Fruit fly (Drosophila melanogaster): ENCODE measurements around the gene CG15005.

CG15005 gene

dm6 chr3L:4193730-4194649, 10.1 kb downstream of the CG15005 start, which contains the start of gene CG43367 (continued):
- no peak for TF ChIP-seq CG10209 (GFP tag; optimal IDR thresholded peaks at IDR 0.05)
- 0 out of 3 replicates have a peak, but pooled peaks have one; percentile 37 for TF ChIP-seq ci (GFP tag; IDR thresholded peaks at IDR 0.05)
- peak; percentile 0 for TF ChIP-seq CG9797 (GFP tag; optimal IDR thresholded peaks at IDR 0.05)
- no peak for TF ChIP-seq fd96Cb (tag; optimal IDR thresholded peaks at IDR 0.05)
- TF ChIP-seq Lhr (GFP tag; optimal IDR thresholded peaks at IDR 0.05): no peak
- no peak for TF ChIP-seq sqz (GFP tag; optimal IDR thresholded peaks at IDR 0.05)
- TF ChIP-seq tll (GFP tag; optimal IDR thresholded peaks at IDR 0.05): peak in 1 of 2 experiments; percentile 34
- TF ChIP-seq CG34376 (GFP tag; optimal IDR thresholded peaks at IDR 0.05): no peak
- TF ChIP-seq dmrt11E (tag; optimal IDR thresholded peaks at IDR 0.05): no peak
- no peak for TF ChIP-seq scrt (GFP tag; optimal IDR thresholded peaks at IDR 0.05)
- no peak for TF ChIP-seq Ravus (GFP tag; IDR thresholded peaks at IDR 0.05)
- TF ChIP-seq YL-1 (GFP tag; optimal IDR thresholded peaks at IDR 0.05): peak; percentile 45
- TF ChIP-seq az2 (GFP tag; optimal IDR thresholded peaks at IDR 0.05): no peak
- no peak for TF ChIP-seq CG7928 (GFP tag; optimal IDR thresholded peaks at IDR 0.05)
- no peak for TF ChIP-seq aop (GFP tag; IDR thresholded peaks at IDR 0.05)
- no peak for TF ChIP-seq CG9437 (GFP tag; optimal IDR thresholded peaks at IDR 0.05)
- no peak for TF ChIP-seq z (GFP tag; IDR thresholded peaks at IDR 0.05)
- peak in 1 of 2 experiments; percentile 40 for TF ChIP-seq dpn (GFP tag; optimal IDR thresholded peaks at IDR 0.05)
- peak; percentile 50 for TF ChIP-seq stwl (tag; optimal IDR thresholded peaks at IDR 0.05)
- no peak for TF ChIP-seq Bdp1 (GFP tag; optimal IDR thresholded peaks at IDR 0.05)
- TF ChIP-seq CG8765 (GFP tag; IDR thresholded peaks at IDR 0.05): no peak
- peak; percentile 97 for TF ChIP-seq sd (tag; optimal IDR thresholded peaks at IDR 0.05)
- TF ChIP-seq CG7556 (GFP tag; optimal IDR thresholded peaks at IDR 0.05): no peak
- no peak for TF ChIP-seq Poxn (GFP tag; IDR thresholded peaks at IDR 0.05)
- peak; percentile 89 for TF ChIP-seq MBD-R2 (GFP tag; IDR thresholded peaks at IDR 0.05)
- TF ChIP-seq ranshi (GFP tag; IDR thresholded peaks at IDR 0.05): peak; percentile 5; the same call in 1 of the 2 replicates
- no peak for TF ChIP-seq CG4820 (GFP tag; optimal IDR thresholded peaks at IDR 0.05)
- TF ChIP-seq Mrtf (GFP tag; IDR thresholded peaks at IDR 0.05): no peak
- no peak for TF ChIP-seq eve (GFP tag; optimal IDR thresholded peaks at IDR 0.05)
- peak; percentile 82 for TF ChIP-seq pzg (GFP tag; optimal IDR thresholded peaks at IDR 0.05)
- peak; percentile 89 for TF ChIP-seq Med (GFP tag)
- TF ChIP-seq NfI (GFP tag; optimal IDR thresholded peaks at IDR 0.05): peak; percentile 16
- 0 out of 3 replicates have a peak, but pooled peaks have one; percentile 15 for TF ChIP-seq Dbx (GFP tag; IDR thresholded peaks at IDR 0.05)
- TF ChIP-seq Sin3A (optimal IDR thresholded peaks at IDR 0.05): peak; percentile 27
- TF ChIP-seq gfzf (GFP tag; optimal IDR thresholded peaks at IDR 0.05): peak; percentile 47
- no peak for TF ChIP-seq Dip2 (GFP tag; IDR thresholded peaks at IDR 0.05)
- peak; percentile 23; the same call in 1 of the 2 replicates for TF ChIP-seq Xrp1 (GFP tag; IDR thresholded peaks at IDR 0.05)
- no peak for TF ChIP-seq CG8924 (tag; optimal IDR thresholded peaks at IDR 0.05)
- TF ChIP-seq zfh1 (GFP tag; IDR thresholded peaks at IDR 0.05): 0 out of 3 replicates have a peak, but pooled peaks have one; percentile 12
- peak; percentile 58 for TF ChIP-seq Ets65A (GFP tag)
- TF ChIP-seq salm (tag; optimal IDR thresholded peaks at IDR 0.05): no peak
- no peak for TF ChIP-seq CG7271 (tag; optimal IDR thresholded peaks at IDR 0.05)
- peak; percentile 39 for TF ChIP-seq lab (GFP tag; optimal IDR thresholded peaks at IDR 0.05)
- no peak for TF ChIP-seq ato (GFP tag; IDR thresholded peaks at IDR 0.05; ENCODE audit: partially characterized antibody)
- no peak for TF ChIP-seq CG14710 (tag; optimal IDR thresholded peaks at IDR 0.05)
- no peak for TF ChIP-seq Ssrp (tag; optimal IDR thresholded peaks at IDR 0.05)
- peak; percentile 31; the same call in 1 of the 3 replicates for TF ChIP-seq ken (GFP tag; IDR thresholded peaks at IDR 0.05)
- TF ChIP-seq CG17186 (GFP tag; optimal IDR thresholded peaks at IDR 0.05): peak; percentile 15
- TF ChIP-seq fu2 (GFP tag; optimal IDR thresholded peaks at IDR 0.05): peak; percentile 4
